Fruit fly (Drosophila melanogaster) whole organism, embryonic: Measurements from ENCODE around the gene cindr.

Experiments used
- BtbVII ChIP-seq: fragments of 200-800 bp; sonication (Bioruptor generic); optimal IDR thresholded peaks from 3 replicates; lab custom pipeline; 2017; ENCODE audit warnings: missing biosample characterization, mild to moderate bottlenecking, missing genetic modification characterization
- CG12659 ChIP-seq: fragments of 200-800 bp; sonication (Bioruptor generic); optimal IDR thresholded peaks from 3 replicates; lab custom pipeline; 2017; ENCODE audit warnings: mild to moderate bottlenecking, missing biosample characterization, missing genetic modification reagents, missing genetic modification characterization
- CG12769 ChIP-seq: fragments of 200-800 bp; sonication (Bioruptor generic); optimal IDR thresholded peaks from 2 replicates; lab custom pipeline; 2019; ENCODE audit warnings: missing biosample characterization, mild to moderate bottlenecking, missing genetic modification characterization, moderate library complexity
- CG12942 ChIP-seq: fragments of 200-800 bp; sonication (Bioruptor generic); optimal IDR thresholded peaks from 3 replicates; lab custom pipeline; 2016; ENCODE audit warnings: missing biosample characterization, missing genetic modification characterization
- CG13775 ChIP-seq: fragments of 200-800 bp; sonication (Bioruptor generic); optimal IDR thresholded peaks from 3 replicates; lab custom pipeline; 2017; ENCODE audit warnings: missing biosample characterization, mild to moderate bottlenecking, missing genetic modification characterization
- CG14441 ChIP-seq: fragments of 200-800 bp; sonication (Bioruptor generic); IDR thresholded peaks from 2 replicates; pipeline ENCODE4 v1.3.6; 2022; ENCODE audit warnings: missing biosample characterization, missing genetic modification characterization
- CG16863 ChIP-seq: fragments of 200-800 bp; sonication (Bioruptor generic); optimal IDR thresholded peaks from 3 replicates; lab custom pipeline; 2016; ENCODE audit warnings: missing biosample characterization, missing genetic modification characterization
- CG17359 ChIP-seq: fragments of 200-800 bp; sonication (Bioruptor generic); optimal IDR thresholded peaks from 3 replicates; lab custom pipeline; 2018; ENCODE audit warnings: missing biosample characterization, mild to moderate bottlenecking, missing genetic modification characterization, moderate library complexity
- CG17361 ChIP-seq: fragments of 200-800 bp; sonication (Bioruptor generic); IDR thresholded peaks from 3 replicates; pipeline ENCODE4 v1.3.6; 2022; ENCODE audit warnings: missing biosample characterization, missing genetic modification characterization
- CG17802 ChIP-seq: fragments of 200-800 bp; sonication (Bioruptor generic); optimal IDR thresholded peaks from 2 replicates; lab custom pipeline; 2018; ENCODE audit warnings: missing biosample characterization, mild to moderate bottlenecking, missing genetic modification characterization, moderate library complexity
- CG1792 ChIP-seq: fragments of 200-800 bp; sonication (Bioruptor generic); optimal IDR thresholded peaks from 2 replicates; lab custom pipeline; 2016; ENCODE audit warnings: missing biosample characterization, missing genetic modification characterization
- CG33557 ChIP-seq: fragments of 200-800 bp; sonication (Bioruptor generic); optimal IDR thresholded peaks from 2 replicates; lab custom pipeline; 2019; ENCODE audit warnings: missing biosample characterization, mild to moderate bottlenecking, missing genetic modification characterization, moderate library complexity
- CG4282 ChIP-seq: fragments of 200-800 bp; sonication (Bioruptor generic); optimal IDR thresholded peaks from 2 replicates; lab custom pipeline; 2016; ENCODE audit warnings: missing biosample characterization, missing genetic modification characterization
- CG4820 ChIP-seq: fragments of 200-800 bp; sonication (Bioruptor generic); optimal IDR thresholded peaks from 3 replicates; lab custom pipeline; 2016; ENCODE audit warnings: missing biosample characterization, missing genetic modification characterization
- CG6272 ChIP-seq: fragments of 200-800 bp; sonication (Bioruptor generic); IDR thresholded peaks from 2 replicates; pipeline ENCODE4 v1.3.6; 2022; ENCODE audit warnings: missing biosample characterization, missing genetic modification characterization
- CG7987 ChIP-seq: fragments of 200-800 bp; sonication (Bioruptor generic); optimal IDR thresholded peaks from 2 replicates; lab custom pipeline; 2018; ENCODE audit warnings: missing biosample characterization, mild to moderate bottlenecking, missing genetic modification characterization, moderate library complexity
- CG8388 ChIP-seq: fragments of 200-800 bp; sonication (Bioruptor generic); optimal IDR thresholded peaks from 2 replicates; lab custom pipeline; 2019; ENCODE audit warnings: missing biosample characterization, mild to moderate bottlenecking, missing genetic modification characterization, moderate library complexity
- CHES-1-like ChIP-seq: fragments of 200-800 bp; sonication (Bioruptor generic); optimal IDR thresholded peaks from 2 replicates; lab custom pipeline; 2016; ENCODE audit warnings: missing biosample characterization, missing genetic modification characterization
- Dad ChIP-seq: fragments of 200-800 bp; sonication (Bioruptor generic); optimal IDR thresholded peaks from 3 replicates; lab custom pipeline; 2016; ENCODE audit warnings: missing biosample characterization, missing genetic modification characterization
- Deaf1 ChIP-seq: fragments of 200-800 bp; optimal IDR thresholded peaks from 3 replicates; lab custom pipeline; 2019; ENCODE audit warnings: missing biosample characterization, mild to moderate bottlenecking, missing genetic modification characterization, moderate library complexity
- Doc3 ChIP-seq: fragments of 200-800 bp; sonication (Bioruptor generic); IDR thresholded peaks from 3 replicates; pipeline ENCODE4 v1.3.6; 2022; ENCODE audit warnings: missing biosample characterization, missing genetic modification characterization; ENCODE audit not compliant: partially characterized antibody
- MESR4 ChIP-seq: fragments of 200-800 bp; sonication (Bioruptor generic); optimal IDR thresholded peaks from 2 replicates; lab custom pipeline; 2018; ENCODE audit warnings: missing biosample characterization, mild to moderate bottlenecking, missing genetic modification characterization, moderate library complexity
- Nf-YB ChIP-seq: fragments of 200-800 bp; sonication (Bioruptor generic); optimal IDR thresholded peaks from 3 replicates; lab custom pipeline; 2019; ENCODE audit warnings: missing biosample characterization, mild to moderate bottlenecking, missing genetic modification characterization, moderate library complexity
- Oli ChIP-seq: fragments of 200-800 bp; sonication (Bioruptor generic); optimal IDR thresholded peaks from 2 replicates; lab custom pipeline; 2018; ENCODE audit warnings: missing biosample characterization, mild to moderate bottlenecking, missing genetic modification characterization, moderate library complexity
- Ptx1 ChIP-seq: fragments of 200-800 bp; sonication (Bioruptor generic); IDR thresholded peaks from 2 replicates; pipeline ENCODE4 v1.3.6; 2022; ENCODE audit warnings: missing biosample characterization, missing genetic modification characterization
- Sry-β ChIP-seq: fragments of 200-800 bp; sonication (Bioruptor generic); optimal IDR thresholded peaks from 2 replicates; lab custom pipeline; 2018; ENCODE audit warnings: missing biosample characterization, mild to moderate bottlenecking, missing genetic modification characterization, moderate library complexity
- Trl ChIP-seq, 3 experiments: fragments of >200 bp in 2 of 3; fragments of 200-800 bp in 1 of 3; sonication (Bioruptor generic) in 1 of 3; optimal IDR thresholded peaks; 2 replicates in 1 of 3; 3 replicates in 2 of 3; lab custom pipeline; 2016 to 2017; ENCODE audit warnings: missing biosample characterization in 1 of 3, missing genetic modification characterization in 1 of 3
- Xrp1 ChIP-seq: fragments of 200-800 bp; sonication (Bioruptor generic); IDR thresholded peaks from 2 replicates; pipeline ENCODE4 v1.3.6; 2022; ENCODE audit warnings: missing biosample characterization, missing genetic modification characterization
- YL-1 ChIP-seq: fragments of 200-800 bp; sonication (Bioruptor generic); optimal IDR thresholded peaks from 3 replicates; lab custom pipeline; 2017; ENCODE audit warnings: missing biosample characterization, mild to moderate bottlenecking, missing genetic modification characterization
- aop ChIP-seq: fragments of 200-800 bp; sonication (Bioruptor generic); IDR thresholded peaks from 2 replicates; pipeline ENCODE4 v1.3.6; 2022; ENCODE audit warnings: missing biosample characterization, missing genetic modification characterization
- bcd ChIP-seq: fragments of 200-800 bp; sonication (Bioruptor generic); optimal IDR thresholded peaks from 2 replicates; lab custom pipeline; 2017; ENCODE audit warnings: missing biosample characterization, mild to moderate bottlenecking, missing genetic modification characterization
- croc ChIP-seq: fragments of 200-800 bp; sonication (Bioruptor generic); conservative IDR thresholded peaks from 3 replicates; pipeline ENCODE4 v1.3.6; 2022; ENCODE audit warnings: missing biosample characterization, missing genetic modification characterization
- cwo ChIP-seq: fragments of 200-800 bp; sonication (Bioruptor generic); optimal IDR thresholded peaks from 3 replicates; lab custom pipeline; 2017; ENCODE audit warnings: missing biosample characterization, missing genetic modification characterization, mild to moderate bottlenecking, moderate library complexity, missing genetic modification reagents
- dimm ChIP-seq: fragments of 200-800 bp; sonication (Bioruptor generic); IDR thresholded peaks from 2 replicates; pipeline ENCODE4 v1.3.6; 2022; ENCODE audit warnings: missing biosample characterization, missing genetic modification characterization
- dpn ChIP-seq, 2 experiments: fragments of 200-800 bp; sonication (Bioruptor generic); optimal IDR thresholded peaks; 3 replicates each; lab custom pipeline; 2016; ENCODE audit warnings: missing biosample characterization in 2 of 2, missing genetic modification characterization in 2 of 2
- esg ChIP-seq: fragments of 200-800 bp; sonication (Bioruptor generic); conservative IDR thresholded peaks from 2 replicates; pipeline ENCODE4 v1.3.6; 2022; ENCODE audit warnings: missing biosample characterization, missing genetic modification characterization
- ewg ChIP-seq: fragments of 200-800 bp; sonication (Bioruptor generic); optimal IDR thresholded peaks from 3 replicates; lab custom pipeline; 2017; ENCODE audit warnings: mild to moderate bottlenecking, missing biosample characterization, missing genetic modification reagents, missing genetic modification characterization
- gfzf ChIP-seq: fragments of 200-800 bp; sonication (Bioruptor generic); optimal IDR thresholded peaks from 2 replicates; lab custom pipeline; 2016; ENCODE audit warnings: missing biosample characterization, mild to moderate bottlenecking, missing genetic modification characterization, moderate library complexity
- h ChIP-seq: fragments of >200 bp; optimal IDR thresholded peaks from 2 replicates; lab custom pipeline; 2017
- hkb ChIP-seq, 2 experiments: fragments of 200-800 bp in 1 of 2; fragments of >200 bp in 1 of 2; sonication (Bioruptor generic) in 1 of 2; IDR thresholded peaks in 1 of 2; optimal IDR thresholded peaks in 1 of 2; 2 replicates each; pipeline versions ENCODE4 v1.3.6 to Lab custom; 2017 to 2022; ENCODE audit warnings: missing biosample characterization in 1 of 2, missing genetic modification characterization in 1 of 2
- inv ChIP-seq: fragments of 200-800 bp; sonication (Bioruptor generic); IDR thresholded peaks from 2 replicates; pipeline ENCODE4 v1.3.6; 2022; ENCODE audit warnings: missing biosample characterization, missing genetic modification characterization; ENCODE audit not compliant: partially characterized antibody
- lbe ChIP-seq: fragments of 200-800 bp; sonication (Bioruptor generic); optimal IDR thresholded peaks from 2 replicates; lab custom pipeline; 2016; ENCODE audit warnings: missing biosample characterization, mild to moderate bottlenecking, missing genetic modification characterization
- nerfin-1 ChIP-seq: fragments of 200-800 bp; sonication (Bioruptor generic); optimal IDR thresholded peaks from 3 replicates; lab custom pipeline; 2019; ENCODE audit warnings: missing biosample characterization, mild to moderate bottlenecking, missing genetic modification characterization, moderate library complexity
- org-1 ChIP-seq: fragments of 200-800 bp; sonication (Bioruptor generic); optimal IDR thresholded peaks from 2 replicates; lab custom pipeline; 2017; ENCODE audit warnings: missing biosample characterization, missing genetic modification characterization
- otp ChIP-seq: fragments of 200-800 bp; sonication (Bioruptor generic); IDR thresholded peaks from 3 replicates; pipeline ENCODE4, ENCODE4 v1.3.6; 2022; ENCODE audit warnings: missing biosample characterization, missing genetic modification characterization
- repo ChIP-seq: fragments of 200-800 bp; sonication (Bioruptor generic); optimal IDR thresholded peaks from 2 replicates; lab custom pipeline; 2016; ENCODE audit warnings: missing biosample characterization, missing genetic modification characterization
- sd ChIP-seq: fragments of 200-800 bp; sonication (Bioruptor generic); optimal IDR thresholded peaks from 3 replicates; lab custom pipeline; 2018; ENCODE audit warnings: missing biosample characterization, mild to moderate bottlenecking, missing genetic modification characterization, moderate library complexity
- tgo ChIP-seq: fragments of 200-800 bp; sonication (Bioruptor generic); IDR thresholded peaks from 3 replicates; pipeline ENCODE4 v1.3.6; 2022; ENCODE audit warnings: missing biosample characterization, missing genetic modification characterization

Gene cindr

dm6 chr3R:30816200-30816599, 7.8 kb downstream of the cindr start (continued):
- no peak for TF ChIP-seq CG8388 (GFP tag; lab: Kevin White, UChicago)
- TF ChIP-seq CG12769 (tag; lab: Kevin White, UChicago) = peak; percentile 62
- peak; percentile 68 for TF ChIP-seq sd
- TF ChIP-seq hkb (optimal IDR thresholded peaks at IDR 0.05; lab: Kevin White, UChicago) = no peak
- no peak for TF ChIP-seq hkb (GFP tag; IDR thresholded peaks at IDR 0.05; lab: Robert Waterston, UW)
- no peak for TF ChIP-seq gfzf (GFP tag; lab: Kevin White, UChicago)

DNA sequence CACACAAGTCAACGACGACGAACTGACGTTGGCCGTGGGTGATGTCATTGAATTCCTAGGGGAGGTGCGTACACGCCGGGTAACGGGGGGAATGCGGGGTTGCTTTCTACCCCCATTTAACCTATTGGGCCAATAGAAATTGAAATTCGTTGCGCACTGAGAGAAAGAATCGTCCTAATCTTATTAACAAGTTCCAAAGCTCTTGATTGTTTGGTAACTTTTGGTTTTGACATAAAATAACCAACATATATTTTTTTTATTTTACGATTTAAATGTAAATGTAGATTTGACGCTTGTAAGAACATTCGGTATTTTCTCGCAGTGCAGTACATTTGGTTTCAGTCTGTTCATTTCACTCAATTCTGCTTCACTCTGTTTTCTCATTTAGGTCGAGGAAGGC, 8.8 kb downstream of the cindr start:
- TF ChIP-seq CG17802 (tag; lab: Kevin White, UChicago) (peak; percentile 54), CG1792 (peak; percentile 46), CG6272 (GFP tag; lab: Robert Waterston, UW) (peak; percentile 43; the same call in 1 of the 2 replicates), Ptx1 (GFP tag; lab: Robert Waterston, UW) (peak; percentile 82), Oli (peak; percentile 91), Deaf1 (tag; lab: Kevin White, UChicago) (peak; percentile 44), Xrp1 (GFP tag; lab: Robert Waterston, UW) (peak; percentile 85), CG4820 (peak; percentile 77), dimm (GFP tag; lab: Robert Waterston, UW) (peak; percentile 51), BtbVII (GFP tag; lab: Kevin White, UChicago) (peak; percentile 69), croc (GFP tag; lab: Robert Waterston, UW) (peak; percentile 56; the same call in 2 of the 3 replicates), org-1 (GFP tag; lab: Kevin White, UChicago) (peak; percentile 70), Doc3 (no peak), CG8388 (GFP tag; lab: Kevin White, UChicago) (peak; percentile 88), repo (GFP tag; lab: Kevin White, UChicago) (peak; percentile 68), CG7987 (no peak), CG12942 (GFP tag; lab: Kevin White, UChicago) (peak; percentile 63), CG12659 (peak; percentile 86), CG16863 (GFP tag; lab: Kevin White, UChicago) (peak; percentile 76), ewg (GFP tag; lab: Kevin White, UChicago) (peak; percentile 76), CG33557 (GFP tag; lab: Kevin White, UChicago) (peak; percentile 79), Trl (optimal IDR thresholded peaks at IDR 0.05; lab: Kevin White, UChicago) (no peak), Trl (GFP tag; optimal IDR thresholded peaks at IDR 0.05; lab: Kevin White, UChicago) (peak; percentile 76), YL-1 (GFP tag; lab: Kevin White, UChicago) (peak; percentile 10), tgo (GFP tag; lab: Robert Waterston, UW) (peak; percentile 76), CHES-1-like (GFP tag; lab: Kevin White, UChicago) (peak; percentile 81), Dad (peak; percentile 23), bcd (peak; percentile 81), MESR4 (peak; percentile 11), nerfin-1 (tag; lab: Kevin White, UChicago) (peak; percentile 83), dpn (GFP tag; optimal IDR thresholded peaks at IDR 0.05; lab: Kevin White, UChicago) (peak; percentile 82 to 91), otp (GFP tag; lab: Robert Waterston, UW) (peak; percentile 83), inv (GFP tag; lab: Robert Waterston, UW) (no peak), cwo (peak; percentile 80), CG14441 (GFP tag; lab: Robert Waterston, UW) (peak; percentile 67), lbe (GFP tag; lab: Kevin White, UChicago) (no peak), esg (GFP tag; lab: Robert Waterston, UW) (peak; percentile 82), CG17359 (tag; lab: Kevin White, UChicago) (peak; percentile 85), aop (no peak), Sry-β (GFP tag; lab: Kevin White, UChicago) (no peak), h (no peak), CG17361 (GFP tag; lab: Robert Waterston, UW) (peak; percentile 78), CG4282 (GFP tag; lab: Kevin White, UChicago) (no peak), CG13775 (peak; percentile 80), Nf-YB (GFP tag; lab: Kevin White, UChicago) (peak; percentile 87)
